Worm (Caenorhabditis elegans): Measurements from ENCODE around the gene W05H9.4.

The W05H9.4 gene

DNA sequence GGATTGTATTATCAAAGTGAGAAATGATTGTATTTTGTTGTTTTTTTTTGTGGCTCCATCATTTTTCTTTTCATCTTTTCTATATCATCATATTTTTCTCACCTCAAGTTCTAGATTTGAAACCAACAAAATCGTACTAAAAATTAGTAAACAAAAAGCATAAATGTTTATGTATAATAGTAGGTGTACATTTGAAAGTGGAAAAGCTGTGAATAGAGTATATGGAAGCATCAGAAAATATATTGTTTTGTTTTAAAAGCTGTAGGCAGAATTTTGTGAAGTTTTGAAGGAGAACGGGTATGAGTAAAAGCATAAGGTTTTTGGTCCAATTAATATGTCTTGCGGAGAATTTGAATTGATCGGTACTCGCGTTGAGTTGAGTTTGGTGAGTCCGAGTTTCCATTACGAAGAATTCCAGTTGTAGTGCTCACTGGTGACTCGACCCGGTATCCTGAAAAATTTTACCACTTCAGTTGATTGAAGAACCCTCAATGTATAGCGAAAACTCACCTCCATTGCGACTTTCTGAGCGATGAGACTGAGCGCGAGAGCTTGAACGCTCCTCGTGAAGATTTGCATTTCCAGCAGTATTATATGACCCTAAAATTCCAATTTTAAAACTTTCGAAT lies 30.3 kb upstream of the W05H9.4 start, which contains the start of gene C14F11.4:
TSS of gene C14F11.4 (minus strand) at position 51 of the 629 bp plus-strand sequence.
- TF ChIP-seq elt-3 (tag; optimal IDR thresholded peaks at IDR 0.05): no peak

- TF ChIP-seq pha-4 (tag; optimal IDR thresholded peaks at IDR 0.05) (no peak), lsy-2 (tag; optimal IDR thresholded peaks at IDR 0.05) (no peak), lin-13 (tag; optimal IDR thresholded peaks at IDR 0.05) (no peak), ces-1 (GFP tag; optimal IDR thresholded peaks at IDR 0.05) (no peak), elt-3 (tag; optimal IDR thresholded peaks at IDR 0.05) (no peak), sptf-1 (tag; optimal IDR thresholded peaks at IDR 0.05) (no peak), bed-3 (GFP tag; optimal IDR thresholded peaks at IDR 0.05) (no peak), drap-1 (GFP tag; optimal IDR thresholded peaks at IDR 0.05) (no peak), nhr-28 (tag; optimal IDR thresholded peaks at IDR 0.05) (no peak), blmp-1 (tag; optimal IDR thresholded peaks at IDR 0.05) (no peak), ceh-43 (GFP tag; optimal IDR thresholded peaks at IDR 0.05) (no peak), flh-1 (GFP tag; optimal IDR thresholded peaks at IDR 0.05) (no peak), lin-32 (GFP tag; optimal IDR thresholded peaks at IDR 0.05) (no peak), mep-1 (tag; optimal IDR thresholded peaks at IDR 0.05) (no peak), elt-1 (tag; optimal IDR thresholded peaks at IDR 0.05; ENCODE audit: borderline replicate concordance, insufficient read depth) (no peak)
These were observed 28.0 kb upstream of the W05H9.4 start, which contains the start of gene hsp-43 for ce11 chrX:6235443-6235842. Gene hsp-43 (minus strand): TSS chrX:6235543.

ce11 chrX:6238973-6239372 lies 24.5 kb upstream of the W05H9.4 start, which contains the start of gene rml-3:
Gene rml-3 (minus strand): TSS chrX:6239065.
- TF ChIP-seq nhr-76 (tag; optimal IDR thresholded peaks at IDR 0.05): no peak
- no peak for TF ChIP-seq mab-5 (tag; optimal IDR thresholded peaks at IDR 0.05)
- TF ChIP-seq nhr-237 (tag; optimal IDR thresholded peaks at IDR 0.05): no peak
- TF ChIP-seq elt-1 (tag; optimal IDR thresholded peaks at IDR 0.05; ENCODE audit: borderline replicate concordance, insufficient read depth): peak; percentile 77
- TF ChIP-seq mep-1 (tag; optimal IDR thresholded peaks at IDR 0.05): no peak

- TF ChIP-seq hlh-1 (tag; optimal IDR thresholded peaks at IDR 0.05) (peak; percentile 69), sptf-1 (tag; optimal IDR thresholded peaks at IDR 0.05) (no peak), nhr-2 (tag; optimal IDR thresholded peaks at IDR 0.05) (peak; percentile 20)
These were observed 23.4 kb upstream of the W05H9.4 start for ce11 chrX:6239927-6240639.

ce11 chrX:6240640-6241033 lies 22.8 kb upstream of the W05H9.4 start, which contains the start of gene got-2.2:
Gene got-2.2 (plus strand): TSS chrX:6240983.
- TF ChIP-seq ceh-83 (GFP tag; optimal IDR thresholded peaks at IDR 0.05) (no peak), pha-4 (tag; optimal IDR thresholded peaks at IDR 0.05) (no peak), unc-62 (GFP tag; optimal IDR thresholded peaks at IDR 0.05) (no peak)

ce11 chrX:6245499-6245898 lies 17.9 kb upstream of the W05H9.4 start:
- TF ChIP-seq ztf-11 (tag; optimal IDR thresholded peaks at IDR 0.05) (no peak), pha-4 (tag; optimal IDR thresholded peaks at IDR 0.05) (no peak), ceh-43 (GFP tag; optimal IDR thresholded peaks at IDR 0.05) (no peak), nhr-2 (tag; optimal IDR thresholded peaks at IDR 0.05) (no peak), mls-2 (tag; optimal IDR thresholded peaks at IDR 0.05) (no peak), ceh-83 (GFP tag; optimal IDR thresholded peaks at IDR 0.05) (no peak), nhr-28 (tag; optimal IDR thresholded peaks at IDR 0.05) (no peak), ces-1 (GFP tag; optimal IDR thresholded peaks at IDR 0.05) (no peak), elt-3 (tag; optimal IDR thresholded peaks at IDR 0.05) (no peak), ceh-39 (tag; optimal IDR thresholded peaks at IDR 0.05) (no peak), M03D4.4 (tag; optimal IDR thresholded peaks at IDR 0.05) (no peak), unc-62 (GFP tag; optimal IDR thresholded peaks at IDR 0.05) (no peak), flh-1 (GFP tag; optimal IDR thresholded peaks at IDR 0.05) (no peak)

DNA sequence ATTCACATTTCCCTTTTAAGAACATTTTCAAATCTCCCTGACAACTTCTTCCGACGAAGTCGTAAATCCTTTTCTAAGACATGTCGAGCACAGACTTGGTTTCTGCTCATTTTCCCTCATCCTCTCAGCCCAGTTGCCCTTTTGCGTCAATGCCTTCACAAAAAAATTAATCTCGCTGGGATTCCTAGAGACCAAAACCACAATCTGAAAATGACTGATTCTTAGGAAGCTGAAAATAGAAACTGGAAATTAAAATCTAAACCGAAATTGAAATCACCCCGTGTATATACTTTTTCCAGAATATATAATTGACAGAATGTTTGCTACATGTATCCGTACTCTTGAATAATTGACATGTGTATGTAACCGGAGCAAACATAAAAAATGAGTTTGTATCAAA lies 16.4 kb upstream of the W05H9.4 start:
- TF ChIP-seq bed-3 (GFP tag; optimal IDR thresholded peaks at IDR 0.05): no peak
- no peak for TF ChIP-seq cnd-1 (tag; optimal IDR thresholded peaks at IDR 0.05)
- TF ChIP-seq snpc-4 (tag; optimal IDR thresholded peaks at IDR 0.05): no peak

Measured in whole organism, mixed stage, embryonic.